Worm (Caenorhabditis elegans) whole organism, L1 larva: Measurements from ENCODE around the gene acp-5.

Experiments used
- F16B12.6 ChIP-seq: fragments of 150-350 bp; optimal IDR thresholded peaks from 2 replicates; lab custom pipeline; 2014; ENCODE audit warnings: missing biosample characterization, missing genetic modification characterization
- aly-2 ChIP-seq: fragments of 150-350 bp; optimal IDR thresholded peaks from 2 replicates; lab custom pipeline; 2014; ENCODE audit warnings: missing biosample characterization, missing genetic modification characterization
- ces-1 ChIP-seq: fragments of 150-350 bp; optimal IDR thresholded peaks from 2 replicates; lab custom pipeline; 2014; ENCODE audit warnings: missing biosample characterization, missing genetic modification reagents, missing genetic modification characterization
- egl-13 ChIP-seq: sonication (generic microtip); optimal IDR thresholded peaks from 2 replicates; lab custom pipeline; 2016; ENCODE audit warnings: missing genotype, missing genetic modification reagents, missing genetic modification characterization, missing compliant biosample characterization
- egl-27 ChIP-seq, 2 experiments: fragments of 150-350 bp in 1 of 2; sonication (generic microtip); optimal IDR thresholded peaks; 3 replicates each; lab custom pipeline; 2017 to 2018; ENCODE audit warnings: missing biosample characterization in 2 of 2, missing genetic modification characterization in 2 of 2, missing genetic modification reagents in 2 of 2
- nhr-237 ChIP-seq: fragments of 150-350 bp; optimal IDR thresholded peaks from 2 replicates; lab custom pipeline; 2014; ENCODE audit warnings: missing biosample characterization, missing genetic modification characterization
- nhr-28 ChIP-seq: fragments of 150-350 bp; optimal IDR thresholded peaks from 2 replicates; lab custom pipeline; 2014; ENCODE audit warnings: missing biosample characterization, missing genetic modification characterization
- nhr-85 ChIP-seq: sonication (generic microtip); peaks from one replicate; lab custom pipeline; 2016; ENCODE audit warnings: missing genetic modification characterization, inconsistent platforms, missing compliant biosample characterization
- pax-3 ChIP-seq: fragments of 200-800 bp; sonication (Bioruptor generic); optimal IDR thresholded peaks from 2 replicates; lab custom pipeline; 2018; ENCODE audit warnings: mild to moderate bottlenecking, missing genetic modification characterization, moderate library complexity, missing compliant biosample characterization
- skn-1 ChIP-seq: fragments of 150-350 bp; optimal IDR thresholded peaks from 2 replicates; lab custom pipeline; 2014; ENCODE audit warnings: missing biosample characterization, missing genetic modification characterization
- snpc-4 ChIP-seq: fragments of 150-350 bp; optimal IDR thresholded peaks from 2 replicates; lab custom pipeline; 2014; ENCODE audit warnings: missing biosample characterization, missing genetic modification characterization
- unc-30 ChIP-seq: sonication (generic microtip); optimal IDR thresholded peaks from 2 replicates; lab custom pipeline; 2017; ENCODE audit warnings: missing biosample characterization, missing genetic modification characterization
- unc-62 ChIP-seq: fragments of 150-350 bp; optimal IDR thresholded peaks from 2 replicates; lab custom pipeline; 2014; ENCODE audit warnings: missing biosample characterization, missing genetic modification reagents, missing genetic modification characterization
- ztf-11 ChIP-seq, 2 experiments: sonication (generic microtip); optimal IDR thresholded peaks; 2 replicates each; lab custom pipeline; 2016 to 2017; ENCODE audit warnings: missing genetic modification characterization in 2 of 2, missing biosample characterization in 1 of 2, missing compliant biosample characterization in 1 of 2

DNA sequence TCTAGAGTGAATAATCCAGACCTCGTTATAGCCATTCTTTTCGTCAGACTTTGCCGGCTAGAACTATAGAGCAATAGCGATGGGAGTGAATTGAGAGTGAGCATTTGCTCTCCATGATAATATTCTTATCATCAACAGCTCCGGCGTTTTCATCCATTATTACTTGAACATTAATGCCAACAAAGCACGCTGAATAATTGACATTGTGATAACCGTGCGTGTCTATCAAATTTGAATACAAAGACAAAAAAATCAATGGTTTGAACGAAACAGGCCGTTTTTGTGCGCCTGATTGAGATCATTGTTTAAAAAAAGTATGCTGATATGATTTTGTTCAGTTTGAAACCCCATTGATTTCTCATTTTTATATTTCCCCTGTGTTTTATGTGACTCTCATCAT lies 10.4 kb downstream of the acp-5 start, which contains the start of gene dct-11:
- TF ChIP-seq snpc-4 (no peak), unc-30 (tag; lab: Kevin White, UChicago) (no peak), pax-3 (tag; lab: Kevin White, UChicago) (no peak), ztf-11 (tag; optimal IDR thresholded peaks at IDR 0.05; lab: Kevin White, UChicago) (no peak), nhr-237 (no peak), skn-1 (no peak), nhr-28 (no peak), egl-13 (no peak), egl-27 (tag; optimal IDR thresholded peaks at IDR 0.05; lab: Kevin White, UChicago) (no peak), nhr-85 (tag; lab: Kevin White, UChicago) (no peak), aly-2 (tag; lab: Kevin White, UChicago) (no peak), unc-62 (GFP tag; lab: Kevin White, UChicago) (no peak), ces-1 (GFP tag; lab: Kevin White, UChicago) (no peak), F16B12.6 (tag; lab: Kevin White, UChicago) (no peak)
